Fruit fly (Drosophila melanogaster) whole organism, embryonic: ENCODE measurements around the gene path.

ENCODE experiments used
- B-H1 ChIP-seq: fragments of 200-800 bp; sonication (Bioruptor generic); IDR thresholded peaks from 3 replicates; pipeline ENCODE4 v1.3.6; 2022; ENCODE audit warnings: missing biosample characterization, missing genetic modification characterization
- CG10147 ChIP-seq: fragments of 200-800 bp; sonication (Bioruptor generic); optimal IDR thresholded peaks from 2 replicates; lab custom pipeline; 2019; ENCODE audit warnings: missing biosample characterization, mild to moderate bottlenecking, missing genetic modification characterization, moderate library complexity
- CG11093 ChIP-seq: fragments of 200-800 bp; sonication (Bioruptor generic); IDR thresholded peaks from 3 replicates; pipeline ENCODE4 v1.3.6; 2022; ENCODE audit warnings: missing biosample characterization, missing genetic modification characterization
- CG12236 ChIP-seq: fragments of 200-800 bp; sonication (Bioruptor generic); optimal IDR thresholded peaks from 2 replicates; lab custom pipeline; 2016; ENCODE audit warnings: missing biosample characterization, missing genetic modification characterization
- CG13775 ChIP-seq: fragments of 200-800 bp; sonication (Bioruptor generic); optimal IDR thresholded peaks from 3 replicates; lab custom pipeline; 2017; ENCODE audit warnings: missing biosample characterization, mild to moderate bottlenecking, missing genetic modification characterization
- CG15601 ChIP-seq: fragments of 200-800 bp; sonication (Bioruptor generic); optimal IDR thresholded peaks from 3 replicates; lab custom pipeline; 2019; ENCODE audit warnings: missing biosample characterization, mild to moderate bottlenecking, missing genetic modification characterization, moderate library complexity
- CG16815 ChIP-seq: fragments of 200-800 bp; sonication (Bioruptor generic); optimal IDR thresholded peaks from 3 replicates; lab custom pipeline; 2017; ENCODE audit warnings: missing biosample characterization, mild to moderate bottlenecking, missing genetic modification characterization
- CG17385 ChIP-seq: fragments of 200-800 bp; sonication (Bioruptor generic); optimal IDR thresholded peaks from 3 replicates; lab custom pipeline; 2018; ENCODE audit warnings: missing biosample characterization, mild to moderate bottlenecking, missing genetic modification characterization
- CG17568 ChIP-seq: fragments of 200-800 bp; sonication (Bioruptor generic); optimal IDR thresholded peaks from 2 replicates; lab custom pipeline; 2018; ENCODE audit warnings: missing biosample characterization, mild to moderate bottlenecking, missing genetic modification characterization, moderate library complexity
- CG1832 ChIP-seq: fragments of 200-800 bp; sonication (Bioruptor generic); optimal IDR thresholded peaks from 2 replicates; lab custom pipeline; 2017; ENCODE audit warnings: missing biosample characterization, mild to moderate bottlenecking, missing genetic modification characterization, inconsistent platforms
- CG2875 ChIP-seq: fragments of 200-800 bp; sonication (Bioruptor generic); optimal IDR thresholded peaks from 2 replicates; lab custom pipeline; 2017; ENCODE audit warnings: missing biosample characterization, mild to moderate bottlenecking, missing genetic modification characterization, missing genetic modification reagents
- CG5953 ChIP-seq: fragments of 200-800 bp; sonication (Bioruptor generic); IDR thresholded peaks from 2 replicates; pipeline ENCODE4 v1.3.6; 2022; ENCODE audit warnings: missing biosample characterization, missing genetic modification characterization
- CG6654 ChIP-seq: fragments of 200-800 bp; sonication (Bioruptor generic); optimal IDR thresholded peaks from 2 replicates; lab custom pipeline; 2017; ENCODE audit warnings: missing biosample characterization, mild to moderate bottlenecking, missing genetic modification characterization
- CG8478 ChIP-seq: fragments of >200 bp; optimal IDR thresholded peaks from 2 replicates; lab custom pipeline; 2018
- CG8944 ChIP-seq: fragments of 200-800 bp; sonication (Bioruptor generic); optimal IDR thresholded peaks from 3 replicates; lab custom pipeline; 2016; ENCODE audit warnings: missing biosample characterization, missing genetic modification characterization
- CG9437 ChIP-seq: fragments of 200-800 bp; sonication (Bioruptor generic); optimal IDR thresholded peaks from 2 replicates; lab custom pipeline; 2018; ENCODE audit warnings: missing biosample characterization, mild to moderate bottlenecking, missing genetic modification characterization
- ERR ChIP-seq: fragments of 200-800 bp; sonication (Bioruptor generic); optimal IDR thresholded peaks from 2 replicates; lab custom pipeline; 2016; ENCODE audit warnings: missing biosample characterization, missing genetic modification characterization
- Ets65A ChIP-seq: fragments of 200-800 bp; sonication (Bioruptor generic); peaks from one replicate; lab custom pipeline; 2016; ENCODE audit warnings: missing biosample characterization, missing genetic modification characterization
- Gsc ChIP-seq: fragments of 200-800 bp; sonication (Bioruptor generic); IDR thresholded peaks from 2 replicates; pipeline ENCODE4 v1.3.6; 2022; ENCODE audit warnings: missing biosample characterization, missing genetic modification characterization
- HHEX ChIP-seq: fragments of 200-800 bp; sonication (Bioruptor generic); optimal IDR thresholded peaks from 3 replicates; lab custom pipeline; 2017; ENCODE audit warnings: missing biosample characterization, mild to moderate bottlenecking, missing genetic modification characterization, missing genetic modification reagents
- Hey ChIP-seq: fragments of 200-800 bp; sonication (Bioruptor generic); optimal IDR thresholded peaks from 3 replicates; lab custom pipeline; 2018; ENCODE audit warnings: missing biosample characterization, mild to moderate bottlenecking, missing genetic modification characterization
- HmgD ChIP-seq: fragments of 200-800 bp; sonication (Bioruptor generic); optimal IDR thresholded peaks from 3 replicates; lab custom pipeline; 2016; ENCODE audit warnings: missing biosample characterization, missing genetic modification characterization
- HmgZ ChIP-seq: fragments of 200-800 bp; sonication (Bioruptor generic); optimal IDR thresholded peaks from 2 replicates; lab custom pipeline; 2018; ENCODE audit warnings: missing biosample characterization, mild to moderate bottlenecking, missing genetic modification characterization
- Hmr ChIP-seq: fragments of 200-800 bp; sonication (Bioruptor generic); optimal IDR thresholded peaks from 3 replicates; lab custom pipeline; 2017; ENCODE audit warnings: mild to moderate bottlenecking, missing biosample characterization, missing genetic modification reagents, missing genetic modification characterization
- Hmx ChIP-seq: fragments of 200-800 bp; sonication (Bioruptor generic); optimal IDR thresholded peaks from 2 replicates; lab custom pipeline; 2016; ENCODE audit warnings: missing biosample characterization, missing genetic modification characterization
- Hr3 ChIP-seq: fragments of 200-800 bp; sonication (Bioruptor generic); optimal IDR thresholded peaks from 3 replicates; lab custom pipeline; 2016; ENCODE audit warnings: missing biosample characterization, missing genetic modification characterization
- MESR4 ChIP-seq: fragments of 200-800 bp; sonication (Bioruptor generic); optimal IDR thresholded peaks from 2 replicates; lab custom pipeline; 2018; ENCODE audit warnings: missing biosample characterization, mild to moderate bottlenecking, missing genetic modification characterization, moderate library complexity
- NFAT ChIP-seq: fragments of 200-800 bp; sonication (Bioruptor generic); IDR thresholded peaks from 2 replicates; pipeline ENCODE4 v1.3.6; 2022; ENCODE audit warnings: missing biosample characterization, missing genetic modification characterization
- Oli ChIP-seq: fragments of 200-800 bp; sonication (Bioruptor generic); optimal IDR thresholded peaks from 2 replicates; lab custom pipeline; 2018; ENCODE audit warnings: missing biosample characterization, mild to moderate bottlenecking, missing genetic modification characterization, moderate library complexity
- Opbp ChIP-seq: fragments of 200-800 bp; sonication (Bioruptor generic); IDR thresholded peaks from 3 replicates; pipeline ENCODE4 v1.3.6; 2022; ENCODE audit warnings: missing biosample characterization, missing genetic modification characterization; ENCODE audit not compliant: partially characterized antibody
- Pdp1 ChIP-seq, 2 experiments: fragments of 200-800 bp; sonication (Bioruptor generic); optimal IDR thresholded peaks; 3 replicates each; lab custom pipeline; 2016; ENCODE audit warnings: missing biosample characterization in 2 of 2, missing genetic modification characterization in 2 of 2, mild to moderate bottlenecking in 1 of 2, moderate library complexity in 1 of 2
- Sin3A ChIP-seq: fragments of >200 bp; optimal IDR thresholded peaks from 2 replicates; lab custom pipeline; 2018
- Spps ChIP-seq: fragments of 200-800 bp; sonication (Bioruptor generic); optimal IDR thresholded peaks from 2 replicates; lab custom pipeline; 2018; ENCODE audit warnings: missing biosample characterization, mild to moderate bottlenecking, missing genetic modification characterization
- Usf ChIP-seq: fragments of 200-800 bp; sonication (Bioruptor generic); optimal IDR thresholded peaks from 2 replicates; lab custom pipeline; 2017; ENCODE audit warnings: missing genotype, missing biosample characterization, missing genetic modification characterization
- Xbp1 ChIP-seq: fragments of 200-800 bp; sonication (Bioruptor generic); optimal IDR thresholded peaks from 3 replicates; lab custom pipeline; 2016; ENCODE audit warnings: missing biosample characterization, mild to moderate bottlenecking, missing genetic modification characterization
- amos ChIP-seq: fragments of 200-800 bp; sonication (Bioruptor generic); IDR thresholded peaks from 2 replicates; pipeline ENCODE4 v1.3.6; 2022; ENCODE audit warnings: missing biosample characterization, missing genetic modification characterization; ENCODE audit not compliant: partially characterized antibody
- az2 ChIP-seq: fragments of 200-800 bp; sonication (Bioruptor generic); optimal IDR thresholded peaks from 3 replicates; lab custom pipeline; 2016; ENCODE audit warnings: missing biosample characterization, missing genetic modification characterization
- btn ChIP-seq: fragments of 200-800 bp; sonication (Bioruptor generic); optimal IDR thresholded peaks from 2 replicates; lab custom pipeline; 2016; ENCODE audit warnings: missing biosample characterization, missing genetic modification characterization
- danr ChIP-seq: fragments of 200-800 bp; sonication (Bioruptor generic); IDR thresholded peaks from 2 replicates; pipeline ENCODE4 v1.3.6; 2022; ENCODE audit warnings: missing biosample characterization, missing genetic modification characterization
- dimm ChIP-seq: fragments of 200-800 bp; sonication (Bioruptor generic); IDR thresholded peaks from 2 replicates; pipeline ENCODE4 v1.3.6; 2022; ENCODE audit warnings: missing biosample characterization, missing genetic modification characterization
- fru ChIP-seq: fragments of >200 bp; optimal IDR thresholded peaks from 2 replicates; lab custom pipeline; 2017
- jumu ChIP-seq: fragments of 200-800 bp; sonication (Bioruptor generic); optimal IDR thresholded peaks from 3 replicates; lab custom pipeline; 2016; ENCODE audit warnings: missing biosample characterization, missing genetic modification characterization
- luna ChIP-seq: fragments of 200-800 bp; sonication (Bioruptor generic); optimal IDR thresholded peaks from 2 replicates; lab custom pipeline; 2016; ENCODE audit warnings: missing biosample characterization, missing genetic modification characterization
- shn ChIP-seq: fragments of 200-800 bp; sonication (Bioruptor generic); optimal IDR thresholded peaks from 3 replicates; lab custom pipeline; 2016; ENCODE audit warnings: missing biosample characterization, missing genetic modification characterization
- sima ChIP-seq: fragments of 200-800 bp; sonication (Bioruptor generic); optimal IDR thresholded peaks from 2 replicates; lab custom pipeline; 2016; ENCODE audit warnings: missing biosample characterization, missing genetic modification characterization
- sisA ChIP-seq: fragments of 200-800 bp; sonication (Bioruptor generic); IDR thresholded peaks from 2 replicates; pipeline ENCODE4 v1.3.6; 2022; ENCODE audit warnings: missing biosample characterization, missing genetic modification characterization
- slbo ChIP-seq: fragments of 200-800 bp; sonication (Bioruptor generic); IDR thresholded peaks from 2 replicates; pipeline ENCODE4 v1.3.6; 2022; ENCODE audit warnings: missing biosample characterization, missing genetic modification characterization
- so ChIP-seq: fragments of 200-800 bp; sonication (Bioruptor generic); IDR thresholded peaks from 3 replicates; pipeline ENCODE4 v1.3.6; 2022; ENCODE audit warnings: missing biosample characterization, missing genetic modification characterization
- sug ChIP-seq: fragments of 200-800 bp; optimal IDR thresholded peaks from 2 replicates; lab custom pipeline; 2019; ENCODE audit warnings: missing biosample characterization, mild to moderate bottlenecking, missing genetic modification characterization, moderate library complexity
- trem ChIP-seq: fragments of 200-800 bp; optimal IDR thresholded peaks from 3 replicates; lab custom pipeline; 2019; ENCODE audit warnings: missing biosample characterization, mild to moderate bottlenecking, missing genetic modification characterization, moderate library complexity
- vvl ChIP-seq: fragments of 200-800 bp; sonication (Bioruptor generic); IDR thresholded peaks from 2 replicates; pipeline ENCODE4 v1.3.6; 2022; ENCODE audit warnings: missing biosample characterization, missing genetic modification characterization
- zen ChIP-seq: fragments of 200-800 bp; sonication (Bioruptor generic); optimal IDR thresholded peaks from 3 replicates; lab custom pipeline; 2018; ENCODE audit warnings: missing biosample characterization, mild to moderate bottlenecking, missing genetic modification characterization, moderate library complexity

The path gene

dm6 chr3L:9451522-9452118 lies 53.5 kb downstream of the path start, which contains the start of the genes CG3448 and ghi (continued):
- TF ChIP-seq Spps (tag; lab: Kevin White, UChicago): peak; percentile 54
- TF ChIP-seq trem (tag; lab: Kevin White, UChicago): peak; percentile 84
- no peak for TF ChIP-seq HmgD (GFP tag; lab: Kevin White, UChicago)
- no peak for TF ChIP-seq so
- peak; percentile 74 for TF ChIP-seq HmgZ (tag; lab: Kevin White, UChicago)
- TF ChIP-seq slbo: peak; percentile 36; the same call in 1 of the 2 replicates
- TF ChIP-seq Hey (tag; lab: Kevin White, UChicago): no peak
- no peak for TF ChIP-seq CG5953
- peak; percentile 18 for TF ChIP-seq CG13775 (GFP tag; lab: Kevin White, UChicago)
- TF ChIP-seq amos (GFP tag; lab: Robert Waterston, UW): peak; percentile 73; the same call in 1 of the 2 replicates
- no peak for TF ChIP-seq sima (GFP tag; lab: Kevin White, UChicago)
- peak; percentile 42 for TF ChIP-seq Xbp1 (GFP tag; lab: Kevin White, UChicago)
- no peak for TF ChIP-seq CG8478 (lab: Kevin White, UChicago)
- no peak for TF ChIP-seq CG12236 (GFP tag; lab: Kevin White, UChicago)
- no peak for TF ChIP-seq CG6654 (GFP tag; lab: Kevin White, UChicago)
- TF ChIP-seq CG11093 (GFP tag; lab: Robert Waterston, UW): no peak
- peak; percentile 17 for TF ChIP-seq jumu
- TF ChIP-seq Usf (GFP tag; lab: Kevin White, UChicago): no peak
- no peak for TF ChIP-seq CG16815 (GFP tag; lab: Kevin White, UChicago)
- no peak for TF ChIP-seq CG9437 (GFP tag; lab: Kevin White, UChicago)
- TF ChIP-seq CG8944 (GFP tag; lab: Kevin White, UChicago): no peak
- no peak for TF ChIP-seq CG1832
- no peak for TF ChIP-seq CG17385 (GFP tag; lab: Kevin White, UChicago)
- TF ChIP-seq sug (tag; lab: Kevin White, UChicago): peak; percentile 23
- peak; percentile 75 for TF ChIP-seq MESR4 (GFP tag; lab: Kevin White, UChicago)
- peak; percentile 73 for TF ChIP-seq zen (tag; lab: Kevin White, UChicago)
- no peak for TF ChIP-seq Sin3A (lab: Kevin White, UChicago)
- peak; percentile 51 to 67 for TF ChIP-seq Pdp1 (GFP tag; optimal IDR thresholded peaks at IDR 0.05; lab: Kevin White, UChicago)
- TF ChIP-seq ERR (GFP tag; lab: Kevin White, UChicago): no peak
- TF ChIP-seq sisA (GFP tag; lab: Robert Waterston, UW): peak; percentile 58
- peak; percentile 3 for TF ChIP-seq az2 (GFP tag; lab: Kevin White, UChicago)
- TF ChIP-seq shn (GFP tag; lab: Kevin White, UChicago): no peak
- no peak for TF ChIP-seq btn (GFP tag; lab: Kevin White, UChicago)
- peak; percentile 32 for TF ChIP-seq Hr3 (GFP tag; lab: Kevin White, UChicago)
- peak; percentile 55 for TF ChIP-seq vvl (GFP tag; lab: Robert Waterston, UW)
- no peak for TF ChIP-seq Hmx (GFP tag; lab: Kevin White, UChicago)
- no peak for TF ChIP-seq Oli (tag; lab: Kevin White, UChicago)
- TF ChIP-seq Gsc (GFP tag; lab: Robert Waterston, UW): no peak
- TF ChIP-seq NFAT (GFP tag; lab: Robert Waterston, UW): peak; percentile 59; the same call in 1 of the 2 replicates
- TF ChIP-seq Ets65A: peak; percentile 86
- TF ChIP-seq Opbp: peak; percentile 75; the same call in 2 of the 3 replicates
- no peak for TF ChIP-seq CG17568 (GFP tag; lab: Kevin White, UChicago)
- TF ChIP-seq CG15601: peak; percentile 45
- peak; percentile 68 for TF ChIP-seq CG10147 (GFP tag; lab: Kevin White, UChicago)
- no peak for TF ChIP-seq luna (GFP tag; lab: Kevin White, UChicago)
- TF ChIP-seq HHEX (GFP tag; lab: Kevin White, UChicago): peak; percentile 64
- TF ChIP-seq Hmr (GFP tag; lab: Kevin White, UChicago): peak; percentile 70
- TF ChIP-seq CG2875 (GFP tag; lab: Kevin White, UChicago): no peak
- TF ChIP-seq B-H1 (GFP tag; lab: Robert Waterston, UW): peak; percentile 13; the same call in 1 of the 3 replicates
- TF ChIP-seq fru (lab: Kevin White, UChicago): no peak
- no peak for TF ChIP-seq dimm
- TF ChIP-seq danr (GFP tag; lab: Robert Waterston, UW): 0 out of 2 replicates have a peak, but pooled peaks have one; percentile 6
